Fruit fly (Drosophila melanogaster) whole organism, adult: ENCODE measurements around the gene CG9933.

ENCODE experiments used
- CG12768 ChIP-seq: fragments of 200-800 bp; sonication (Bioruptor generic); optimal IDR thresholded peaks from 2 replicates; lab custom pipeline; 2017; ENCODE audit warnings: missing biosample characterization, missing genetic modification characterization, mild to moderate bottlenecking, moderate library complexity, missing genetic modification reagents
- CG14711 ChIP-seq: fragments of 200-800 bp; sonication (Bioruptor generic); optimal IDR thresholded peaks from 2 replicates; lab custom pipeline; 2018; ENCODE audit warnings: missing biosample characterization, mild to moderate bottlenecking, missing genetic modification characterization, moderate library complexity
- CG33017 ChIP-seq: fragments of 200-800 bp; sonication (Bioruptor generic); optimal IDR thresholded peaks from 2 replicates; lab custom pipeline; 2018; ENCODE audit warnings: missing biosample characterization, mild to moderate bottlenecking, missing genetic modification characterization, moderate library complexity
- CG5204 ChIP-seq: fragments of 200-800 bp; sonication (Bioruptor generic); optimal IDR thresholded peaks from 2 replicates; lab custom pipeline; 2016; ENCODE audit warnings: missing biosample characterization, missing genetic modification characterization
- CG7101 ChIP-seq: fragments of 200-800 bp; sonication (Bioruptor generic); optimal IDR thresholded peaks from 2 replicates; lab custom pipeline; 2018; ENCODE audit warnings: missing biosample characterization, mild to moderate bottlenecking, missing genetic modification characterization, moderate library complexity
- bab1 ChIP-seq: fragments of 200-800 bp; sonication (Bioruptor generic); optimal IDR thresholded peaks from 3 replicates; lab custom pipeline; 2019; ENCODE audit warnings: missing biosample characterization, mild to moderate bottlenecking, missing genetic modification characterization, moderate library complexity
- cnc ChIP-seq, 2 experiments: fragments of >200 bp; optimal IDR thresholded peaks; 2 replicates each; lab custom pipeline; 2017
- kay ChIP-seq: fragments of 200-800 bp; sonication (Bioruptor generic); peaks from one replicate; lab custom pipeline; 2016; ENCODE audit warnings: missing biosample characterization, missing genetic modification characterization, borderline replicate concordance
- tj ChIP-seq: fragments of 200-800 bp; sonication (Bioruptor generic); optimal IDR thresholded peaks from 3 replicates; lab custom pipeline; 2017; ENCODE audit warnings: missing biosample characterization, mild to moderate bottlenecking, missing genetic modification characterization, moderate library complexity
- toe ChIP-seq: fragments of 200-800 bp; sonication (Bioruptor generic); optimal IDR thresholded peaks from 2 replicates; lab custom pipeline; 2016; ENCODE audit warnings: missing biosample characterization, missing genetic modification characterization

- TF ChIP-seq tj (GFP tag; lab: Kevin White, UChicago) (no peak), kay (no peak), CG5204 (GFP tag; lab: Kevin White, UChicago) (no peak), CG7101 (tag; lab: Kevin White, UChicago) (no peak), cnc (optimal IDR thresholded peaks at IDR 0.05; lab: Kevin White, UChicago) (no peak), toe (GFP tag; lab: Kevin White, UChicago) (no peak), CG33017 (tag; lab: Kevin White, UChicago) (no peak), CG12768 (GFP tag; lab: Kevin White, UChicago) (no peak), CG14711 (no peak), bab1 (no peak)
Observed at dm6 chr2L:13014038-13014790, 6.9 kb downstream of the CG9933 start.
